Fruit fly (Drosophila melanogaster): ENCODE data around the gene Npc2h.

DNA sequence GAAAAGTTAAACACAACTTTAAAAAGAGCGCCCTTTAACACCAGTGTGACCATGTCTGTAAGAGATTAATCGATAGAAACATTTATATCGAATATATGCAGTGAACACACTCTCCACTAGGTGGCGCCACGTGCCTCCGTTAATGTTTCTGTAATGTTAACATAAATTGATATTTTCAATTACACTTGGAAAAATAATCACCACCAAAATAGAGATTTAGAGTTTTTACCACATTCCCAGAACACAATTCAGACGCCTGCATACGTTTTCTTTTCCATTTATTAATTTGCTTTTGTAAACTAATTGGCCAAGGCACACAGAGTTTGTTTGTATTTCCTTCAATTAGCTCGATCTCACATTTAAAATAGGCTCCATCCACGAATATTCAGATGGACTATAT is 43.3 kb upstream of the Npc2h start:
- no peak for TF ChIP-seq gl (tag; optimal IDR thresholded peaks at IDR 0.05)
- no peak for TF ChIP-seq Snoo (tag; optimal IDR thresholded peaks at IDR 0.05)
- TF ChIP-seq CG17806 (tag; optimal IDR thresholded peaks at IDR 0.05): peak; percentile 8
- TF ChIP-seq CG34367 (tag; optimal IDR thresholded peaks at IDR 0.05): no peak
- TF ChIP-seq Pif1A (GFP tag; optimal IDR thresholded peaks at IDR 0.05): peak; percentile 6
- TF ChIP-seq rn (GFP tag; IDR thresholded peaks at IDR 0.05): peak; percentile 79
- TF ChIP-seq EcR (GFP tag; optimal IDR thresholded peaks at IDR 0.05): no peak
- TF ChIP-seq CG4496 (GFP tag; IDR thresholded peaks at IDR 0.05): peak; percentile 89
- no peak for TF ChIP-seq CG9948 (tag; optimal IDR thresholded peaks at IDR 0.05)
- peak; percentile 75 for TF ChIP-seq CG12605 (GFP tag; IDR thresholded peaks at IDR 0.05)
- TF ChIP-seq CG32121 (GFP tag; IDR thresholded peaks at IDR 0.05): peak; percentile 80
